Worm (Caenorhabditis elegans) whole organism, early embryonic: ENCODE measurements around the gene spe-41.

Source experiments
- B0310.2 ChIP-seq: sonication (generic microtip); optimal IDR thresholded peaks from 2 replicates; lab custom pipeline; 2016; ENCODE audit warnings: mild to moderate bottlenecking, missing genetic modification characterization, missing compliant biosample characterization
- ama-1 ChIP-seq: fragments of 150-350 bp; optimal IDR thresholded peaks from 2 replicates; lab custom pipeline; 2014
- ceh-36 ChIP-seq: sonication (generic microtip); optimal IDR thresholded peaks from 2 replicates; lab custom pipeline; 2016; ENCODE audit warnings: missing genetic modification characterization, inconsistent platforms, missing compliant biosample characterization
- flt-1 ChIP-seq: fragments of 200-800 bp; sonication (Bioruptor generic); IDR thresholded peaks from 2 replicates; pipeline ENCODE4 v1.3.6; 2022; ENCODE audit warnings: missing genetic modification characterization, missing compliant biosample characterization
- hmg-4 ChIP-seq: fragments of 200-800 bp; sonication (Bioruptor generic); optimal IDR thresholded peaks from 2 replicates; lab custom pipeline; 2018; ENCODE audit warnings: mild to moderate bottlenecking, missing genetic modification characterization, missing compliant biosample characterization
- sea-1 ChIP-seq: fragments of 200-800 bp; sonication (Bioruptor generic); conservative IDR thresholded peaks from 2 replicates; pipeline ENCODE4 v1.3.6; 2022; ENCODE audit warnings: missing genetic modification characterization, missing compliant biosample characterization
- tbx-37 ChIP-seq: fragments of 200-800 bp; sonication (Bioruptor generic); conservative IDR thresholded peaks from 2 replicates; pipeline ENCODE4 v1.3.6; 2022; ENCODE audit warnings: missing genetic modification reagents, missing genetic modification characterization, missing compliant biosample characterization

- no peak for TF ChIP-seq ama-1 (lab: Kevin White, UChicago)
- no peak for TF ChIP-seq flt-1 (GFP tag; lab: Robert Waterston, UW)
- no peak for TF ChIP-seq B0310.2
- TF ChIP-seq ceh-36, result no peak
- TF ChIP-seq sea-1, result no peak
- TF ChIP-seq tbx-37 (GFP tag; lab: Robert Waterston, UW), result no peak
- TF ChIP-seq hmg-4, result no peak
Observed at ce11 chrIII:3482291-3482690, 38.3 kb upstream of the spe-41 start, which contains the start of gene C34C12.6.
